Fruit fly (Drosophila melanogaster) whole organism, embryonic: ENCODE measurements around the gene CG2104.

ENCODE experiments used
- CG1602 ChIP-seq: fragments of 200-800 bp; sonication (Bioruptor generic); optimal IDR thresholded peaks from 3 replicates; lab custom pipeline; 2016; ENCODE audit warnings: missing biosample characterization, missing genetic modification characterization
- CG3281 ChIP-seq: fragments of 200-800 bp; sonication (Bioruptor generic); optimal IDR thresholded peaks from 3 replicates; lab custom pipeline; 2017; ENCODE audit warnings: missing biosample characterization, mild to moderate bottlenecking, missing genetic modification characterization
- CG8765 ChIP-seq: fragments of 200-800 bp; sonication (Bioruptor generic); IDR thresholded peaks from 2 replicates; pipeline ENCODE4 v1.3.6; 2022; ENCODE audit warnings: missing biosample characterization, missing genetic modification characterization
- Hr78 ChIP-seq, 2 experiments: fragments of 200-800 bp in 1 of 2; fragments of >200 bp in 1 of 2; sonication (Bioruptor generic) in 1 of 2; optimal IDR thresholded peaks; 2 replicates each; lab custom pipeline; 2017 to 2019; ENCODE audit warnings: missing biosample characterization in 2 of 2, missing genetic modification characterization in 2 of 2, mild to moderate bottlenecking in 1 of 2, moderate library complexity in 1 of 2
- Nf-YB ChIP-seq: fragments of 200-800 bp; sonication (Bioruptor generic); optimal IDR thresholded peaks from 3 replicates; lab custom pipeline; 2019; ENCODE audit warnings: missing biosample characterization, mild to moderate bottlenecking, missing genetic modification characterization, moderate library complexity
- Xrp1 ChIP-seq: fragments of 200-800 bp; sonication (Bioruptor generic); IDR thresholded peaks from 2 replicates; pipeline ENCODE4 v1.3.6; 2022; ENCODE audit warnings: missing biosample characterization, missing genetic modification characterization
- chif ChIP-seq, 2 experiments: fragments of 200-800 bp; sonication (Bioruptor generic); optimal IDR thresholded peaks; 3 replicates each; lab custom pipeline; 2016; ENCODE audit warnings: missing biosample characterization in 2 of 2, missing genetic modification characterization in 2 of 2
- corto ChIP-seq: fragments of 200-800 bp; sonication (Bioruptor generic); optimal IDR thresholded peaks from 2 replicates; lab custom pipeline; 2016; ENCODE audit warnings: missing biosample characterization, mild to moderate bottlenecking, missing genetic modification characterization, moderate library complexity
- sisA ChIP-seq: fragments of 200-800 bp; sonication (Bioruptor generic); IDR thresholded peaks from 2 replicates; pipeline ENCODE4 v1.3.6; 2022; ENCODE audit warnings: missing biosample characterization, missing genetic modification characterization
- tup ChIP-seq: fragments of 200-800 bp; sonication (Bioruptor generic); optimal IDR thresholded peaks from 2 replicates; lab custom pipeline; 2016; ENCODE audit warnings: missing biosample characterization, mild to moderate bottlenecking, missing genetic modification characterization, moderate library complexity

DNA sequence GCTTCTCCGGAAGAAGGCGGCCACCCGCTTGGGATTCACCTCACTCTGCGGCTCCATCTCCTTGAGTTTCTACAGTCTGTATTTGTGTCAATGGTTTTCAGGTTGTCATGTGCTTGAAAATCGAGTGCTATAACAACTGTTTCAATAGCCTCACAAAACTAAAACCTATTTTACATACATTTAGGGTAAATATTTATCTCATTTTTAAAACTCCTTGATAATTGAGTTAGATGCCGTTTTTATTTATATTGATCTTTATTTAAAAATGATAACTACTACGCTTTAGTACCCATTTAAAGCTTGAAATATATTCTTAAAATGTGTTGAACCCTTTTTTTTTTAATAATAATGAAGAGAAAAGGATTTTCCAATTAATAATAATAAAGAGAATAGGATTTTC lies at the start of gene CG2104:
- TF ChIP-seq tup (GFP tag; lab: Kevin White, UChicago): no peak
- TF ChIP-seq Nf-YB (GFP tag; lab: Kevin White, UChicago): no peak
- no peak for TF ChIP-seq sisA
- TF ChIP-seq Hr78 (GFP tag; optimal IDR thresholded peaks at IDR 0.05; lab: Kevin White, UChicago): no peak
- no peak for TF ChIP-seq Xrp1
- no peak for TF ChIP-seq corto (GFP tag; lab: Kevin White, UChicago)
- no peak for TF ChIP-seq CG1602 (GFP tag; lab: Kevin White, UChicago)
- TF ChIP-seq CG3281 (GFP tag; lab: Kevin White, UChicago): no peak
- no peak for TF ChIP-seq chif (GFP tag; optimal IDR thresholded peaks at IDR 0.05; lab: Kevin White, UChicago)
- TF ChIP-seq CG8765 (GFP tag; lab: Robert Waterston, UW): no peak
